Fruit fly (Drosophila melanogaster): ENCODE data around the gene tacc.

The tacc gene

dm6 chr3R:4705167-4705566, 43.7 kb downstream of the tacc start (continued):
- TF ChIP-seq CG6854 (GFP tag; optimal IDR thresholded peaks at IDR 0.05) (no peak), CG12071 (GFP tag; optimal IDR thresholded peaks at IDR 0.05) (no peak), CG4854 (GFP tag; optimal IDR thresholded peaks at IDR 0.05) (no peak), CG2120 (GFP tag; optimal IDR thresholded peaks at IDR 0.05) (no peak), CG16815 (GFP tag; optimal IDR thresholded peaks at IDR 0.05) (no peak), CG6272 (GFP tag; IDR thresholded peaks at IDR 0.05) (no peak; the same call in 1 of the 2 replicates), gt (GFP tag; IDR thresholded peaks at IDR 0.05) (no peak), Ets65A (GFP tag) (peak; percentile 94), CG7963 (GFP tag; IDR thresholded peaks at IDR 0.05; ENCODE audit: partially characterized antibody) (peak; percentile 61; the same call in 2 of the 3 replicates), Dbx (GFP tag; IDR thresholded peaks at IDR 0.05) (no peak), CG14965 (GFP tag; optimal IDR thresholded peaks at IDR 0.05; ENCODE audit: borderline replicate concordance) (no peak), Fer1 (GFP tag; optimal IDR thresholded peaks at IDR 0.05) (no peak), Doc3 (GFP tag; IDR thresholded peaks at IDR 0.05; ENCODE audit: partially characterized antibody) (no peak), CkIIα-i1 (GFP tag; IDR thresholded peaks at IDR 0.05) (no peak), knrl (GFP tag; IDR thresholded peaks at IDR 0.05; ENCODE audit: partially characterized antibody) (peak; percentile 63), CG17359 (tag; optimal IDR thresholded peaks at IDR 0.05) (no peak), CG32532 (GFP tag; IDR thresholded peaks at IDR 0.05) (no peak), CG6791 (GFP tag; IDR thresholded peaks at IDR 0.05; ENCODE audit: partially characterized antibody) (peak; percentile 70; the same call in 2 of the 3 replicates), vvl (GFP tag; IDR thresholded peaks at IDR 0.05) (no peak)

- TF ChIP-seq sens (GFP tag), result peak; percentile 63
- TF ChIP-seq ATbp (GFP tag; optimal IDR thresholded peaks at IDR 0.05), result peak; percentile 35
- peak; percentile 1 for TF ChIP-seq CTCF (GFP tag; optimal IDR thresholded peaks at IDR 0.05)
- TF ChIP-seq CG2116 (GFP tag; optimal IDR thresholded peaks at IDR 0.05), result no peak
- TF ChIP-seq Asciz (GFP tag; optimal IDR thresholded peaks at IDR 0.05), result peak; percentile 11
Observed at dm6 chr3R:4694805-4695204, 54.1 kb downstream of the tacc start.

dm6 chr3R:4690508-4690907, 58.3 kb downstream of the tacc start, which contains the start of gene CG33927:
TSS of gene CG33927 (minus strand) at chr3R:4690608.
- no peak for TF ChIP-seq CG7786 (GFP tag; optimal IDR thresholded peaks at IDR 0.05)
- no peak for TF ChIP-seq CG9876 (GFP tag; optimal IDR thresholded peaks at IDR 0.05)
- no peak for TF ChIP-seq fu2 (GFP tag; optimal IDR thresholded peaks at IDR 0.05)
- no peak for TF ChIP-seq lbe (GFP tag; optimal IDR thresholded peaks at IDR 0.05)
- no peak for TF ChIP-seq CG10274 (GFP tag; optimal IDR thresholded peaks at IDR 0.05)
- TF ChIP-seq CG2129 (GFP tag; IDR thresholded peaks at IDR 0.05; ENCODE audit: partially characterized antibody), result no peak
- TF ChIP-seq usp (GFP tag; optimal IDR thresholded peaks at IDR 0.05), result no peak
- TF ChIP-seq crp (GFP tag; optimal IDR thresholded peaks at IDR 0.05), result no peak
- no peak for TF ChIP-seq Awh (GFP tag; IDR thresholded peaks at IDR 0.05)
- TF ChIP-seq fd64A (GFP tag; optimal IDR thresholded peaks at IDR 0.05), result no peak
- no peak for TF ChIP-seq CG1024 (GFP tag; IDR thresholded peaks at IDR 0.05)
- no peak for TF ChIP-seq CG1233 (GFP tag; optimal IDR thresholded peaks at IDR 0.05)
- no peak for TF ChIP-seq CG12391 (tag; optimal IDR thresholded peaks at IDR 0.05)
- no peak for TF ChIP-seq sd (tag; optimal IDR thresholded peaks at IDR 0.05)
- TF ChIP-seq CG11504 (tag; optimal IDR thresholded peaks at IDR 0.05), result no peak
- TF ChIP-seq Rfx (GFP tag; IDR thresholded peaks at IDR 0.05), result no peak
- no peak for TF ChIP-seq Xbp1 (GFP tag; optimal IDR thresholded peaks at IDR 0.05)

Data from whole organism, embryonic.